Worm (Caenorhabditis elegans) whole organism, L4 larva: ENCODE data around the gene T16G1.7.

ENCODE experiments used
- aly-2 ChIP-seq: sonication (generic microtip); optimal IDR thresholded peaks from 2 replicates; lab custom pipeline; 2018; ENCODE audit warnings: missing biosample characterization, missing genetic modification characterization
- ceh-32 ChIP-seq: sonication (generic microtip); optimal IDR thresholded peaks from 2 replicates; lab custom pipeline; 2016; ENCODE audit warnings: mild to moderate bottlenecking, missing genetic modification characterization, missing compliant biosample characterization; ENCODE audit not compliant: poor library complexity
- cey-2 ChIP-seq: sonication (generic microtip); optimal IDR thresholded peaks from 3 replicates; lab custom pipeline; 2017; ENCODE audit warnings: missing genetic modification characterization, mild to moderate bottlenecking, missing compliant biosample characterization, antibody characterized with exemption, borderline replicate concordance; ENCODE audit not compliant: insufficient read depth
- duxl-1 ChIP-seq: sonication (generic microtip); optimal IDR thresholded peaks from 2 replicates; lab custom pipeline; 2016; ENCODE audit warnings: mild to moderate bottlenecking, missing genetic modification characterization, moderate library complexity, missing compliant biosample characterization; ENCODE audit not compliant: poor library complexity
- lin-13 ChIP-seq: fragments of 150-350 bp; optimal IDR thresholded peaks from 2 replicates; lab custom pipeline; 2014; ENCODE audit warnings: missing biosample characterization, missing genetic modification reagents, missing genetic modification characterization
- pha-4 ChIP-seq, 2 experiments: fragments of 150-350 bp in 1 of 2; fragments of 200-800 bp in 1 of 2; sonication (Bioruptor generic) in 1 of 2; IDR thresholded peaks in 1 of 2; optimal IDR thresholded peaks in 1 of 2; 2 replicates each; pipeline versions ENCODE4 v1.3.6 to Lab custom; 2014 to 2022; ENCODE audit warnings: missing genetic modification characterization in 2 of 2, missing genetic modification reagents in 2 of 2, missing biosample characterization in 1 of 2, missing compliant biosample characterization in 1 of 2

ce11 chrV:12963192-12963591, 28.3 kb upstream of the T16G1.7 start, which contains the start of gene hrg-9:
- TF ChIP-seq aly-2 (tag; lab: Kevin White, UChicago) (no peak), cey-2 (tag; lab: Kevin White, UChicago) (no peak), lin-13 (GFP tag; lab: Kevin White, UChicago) (no peak), pha-4 (GFP tag; IDR thresholded peaks at IDR 0.05; lab: Robert Waterston, UW) (no peak), pha-4 (tag; optimal IDR thresholded peaks at IDR 0.05; lab: Kevin White, UChicago) (no peak), duxl-1 (no peak), ceh-32 (tag; lab: Kevin White, UChicago) (no peak)
